Fruit fly (Drosophila melanogaster): Measurements from ENCODE around the gene CG15571.

DNA sequence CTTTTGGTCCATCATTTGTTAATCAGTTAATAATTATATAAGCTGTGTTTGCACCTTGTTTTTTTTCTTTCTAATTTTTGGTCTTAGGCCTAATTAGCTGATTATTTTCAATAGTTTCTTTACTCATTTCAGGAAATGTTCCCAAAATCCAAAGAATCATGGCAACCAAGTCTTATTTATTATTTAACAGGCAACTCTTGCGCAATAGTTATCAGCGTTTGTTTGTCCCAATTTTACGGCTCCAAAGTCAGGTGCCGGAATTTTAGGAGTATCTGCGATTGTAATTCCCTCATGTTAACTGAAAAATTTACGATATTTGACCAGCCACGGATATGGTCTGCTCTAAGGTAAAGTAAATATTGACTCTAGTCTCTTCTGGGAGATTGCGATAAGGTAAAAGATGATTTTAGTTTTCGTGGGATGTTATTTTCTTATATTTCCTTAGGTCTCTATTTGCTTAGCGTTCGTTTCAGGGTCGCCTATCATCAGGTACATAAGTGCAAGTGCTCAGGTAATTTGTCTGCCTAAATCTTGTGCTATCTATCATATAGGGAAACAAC lies 14.9 kb downstream of the CG15571 start:
- TF ChIP-seq fru (GFP tag; optimal IDR thresholded peaks at IDR 0.05) (no peak), Sp1 (GFP tag; optimal IDR thresholded peaks at IDR 0.05) (no peak), Dfd (GFP tag; optimal IDR thresholded peaks at IDR 0.05) (no peak), sv (GFP tag; optimal IDR thresholded peaks at IDR 0.05) (no peak), Rel (GFP tag; optimal IDR thresholded peaks at IDR 0.05) (no peak), Rel (tag; optimal IDR thresholded peaks at IDR 0.05) (no peak), OdsH (GFP tag; optimal IDR thresholded peaks at IDR 0.05) (no peak), psq (GFP tag; optimal IDR thresholded peaks at IDR 0.05) (no peak), jim (GFP tag; optimal IDR thresholded peaks at IDR 0.05) (no peak), pan (optimal IDR thresholded peaks at IDR 0.05) (no peak), ey (GFP tag; optimal IDR thresholded peaks at IDR 0.05) (no peak), usp (GFP tag; optimal IDR thresholded peaks at IDR 0.05) (no peak), Vsx2 (GFP tag; optimal IDR thresholded peaks at IDR 0.05; ENCODE audit: partially characterized antibody) (no peak), lola (GFP tag; optimal IDR thresholded peaks at IDR 0.05) (no peak)

Data from whole organism, wandering third instar larva.